Fruit fly (Drosophila melanogaster): ENCODE data around the gene CG9231.

Gene CG9231

dm6 chr3L:19559171-19559570 is 26.6 kb downstream of the CG9231 start:
- TF ChIP-seq Eip93F (GFP tag; optimal IDR thresholded peaks at IDR 0.05), result no peak
- peak; percentile 77 for TF ChIP-seq fkh (GFP tag; optimal IDR thresholded peaks at IDR 0.05)
- TF ChIP-seq dac (GFP tag; optimal IDR thresholded peaks at IDR 0.05), result no peak
- TF ChIP-seq CG1621 (tag; optimal IDR thresholded peaks at IDR 0.05), result no peak
- TF ChIP-seq Sox102F (GFP tag; optimal IDR thresholded peaks at IDR 0.05), result peak; percentile 7
- TF ChIP-seq svp (GFP tag), result peak; percentile 5
- no peak for TF ChIP-seq CG16779 (tag; optimal IDR thresholded peaks at IDR 0.05)
- no peak for TF ChIP-seq CG11294 (GFP tag; IDR thresholded peaks at IDR 0.05)

dm6 chr3L:19558674-19559073 is 27.1 kb downstream of the CG9231 start:
- no peak for TF ChIP-seq CG16779 (tag; optimal IDR thresholded peaks at IDR 0.05)
- TF ChIP-seq Met (GFP tag; optimal IDR thresholded peaks at IDR 0.05), result no peak
- peak; percentile 25 for TF ChIP-seq Eip78C (GFP tag)
- no peak for TF ChIP-seq spab (GFP tag; optimal IDR thresholded peaks at IDR 0.05)
- no peak for TF ChIP-seq CG15336 (GFP tag; IDR thresholded peaks at IDR 0.05)
- TF ChIP-seq Blimp-1 (GFP tag; optimal IDR thresholded peaks at IDR 0.05), result no peak

dm6 chr3L:19557996-19558375 is 27.8 kb downstream of the CG9231 start:
- peak; percentile 85 for TF ChIP-seq dsx (GFP tag; optimal IDR thresholded peaks at IDR 0.05; ENCODE audit: poor library complexity, severe bottlenecking)
- TF ChIP-seq svp (GFP tag), result peak; percentile 34
- TF ChIP-seq Sox15 (GFP tag; optimal IDR thresholded peaks at IDR 0.05), result no peak
- TF ChIP-seq eg (GFP tag; IDR thresholded peaks at IDR 0.05), result no peak
- no peak for TF ChIP-seq CG8119 (GFP tag; IDR thresholded peaks at IDR 0.05)
- TF ChIP-seq CG10631 (GFP tag; optimal IDR thresholded peaks at IDR 0.05), result no peak
- peak; percentile 40 for TF ChIP-seq CG6808 (GFP tag; optimal IDR thresholded peaks at IDR 0.05)
- no peak for TF ChIP-seq esn (GFP tag; optimal IDR thresholded peaks at IDR 0.05)
- TF ChIP-seq Eip78C (GFP tag), result peak; percentile 70

dm6 chr3L:19557197-19557995 is 28.4 kb downstream of the CG9231 start:
- TF ChIP-seq ss (GFP tag; optimal IDR thresholded peaks at IDR 0.05) (peak; percentile 54 to 76), Ets21C (GFP tag; optimal IDR thresholded peaks at IDR 0.05) (no peak), spab (GFP tag; optimal IDR thresholded peaks at IDR 0.05) (peak; percentile 63), CG3919 (GFP tag; optimal IDR thresholded peaks at IDR 0.05) (peak; percentile 63), vri (GFP tag; optimal IDR thresholded peaks at IDR 0.05) (no peak), CG1621 (tag; optimal IDR thresholded peaks at IDR 0.05) (peak; percentile 50), CG11762 (GFP tag; optimal IDR thresholded peaks at IDR 0.05; ENCODE audit: insufficient read depth) (peak; percentile 41), Sox102F (GFP tag; optimal IDR thresholded peaks at IDR 0.05) (no peak), Gug (GFP tag; IDR thresholded peaks at IDR 0.05) (no peak), OdsH (GFP tag; optimal IDR thresholded peaks at IDR 0.05) (peak; percentile 73), salr (GFP tag; optimal IDR thresholded peaks at IDR 0.05) (peak in 1 of 2 experiments; percentile 82), Eip93F (GFP tag; optimal IDR thresholded peaks at IDR 0.05) (no peak), CG34406 (GFP tag; optimal IDR thresholded peaks at IDR 0.05) (peak; percentile 77), fd59A (GFP tag; optimal IDR thresholded peaks at IDR 0.05) (no peak), CG3032 (tag; optimal IDR thresholded peaks at IDR 0.05) (peak; percentile 88), CG6854 (GFP tag; optimal IDR thresholded peaks at IDR 0.05) (no peak), svp (GFP tag) (peak; percentile 74), fkh (GFP tag; optimal IDR thresholded peaks at IDR 0.05) (no peak), Hr38 (GFP tag; optimal IDR thresholded peaks at IDR 0.05) (no peak), Smox (GFP tag; optimal IDR thresholded peaks at IDR 0.05) (peak; percentile 44), Lpt (GFP tag; optimal IDR thresholded peaks at IDR 0.05) (no peak), CG32006 (GFP tag; optimal IDR thresholded peaks at IDR 0.05) (peak; percentile 80), lz (GFP tag; optimal IDR thresholded peaks at IDR 0.05) (peak; percentile 28), CG31627 (GFP tag; optimal IDR thresholded peaks at IDR 0.05) (peak; percentile 3), esn (GFP tag; optimal IDR thresholded peaks at IDR 0.05) (peak; percentile 69), CG11902 (GFP tag; optimal IDR thresholded peaks at IDR 0.05) (peak; percentile 19), eg (GFP tag; IDR thresholded peaks at IDR 0.05) (no peak), cyc (GFP tag; optimal IDR thresholded peaks at IDR 0.05) (peak; percentile 23), fd85E (GFP tag; optimal IDR thresholded peaks at IDR 0.05) (no peak), acj6 (GFP tag; optimal IDR thresholded peaks at IDR 0.05) (peak; percentile 72), CG7368 (GFP tag; optimal IDR thresholded peaks at IDR 0.05) (no peak), topi (GFP tag; optimal IDR thresholded peaks at IDR 0.05) (peak; percentile 25), Met (GFP tag; optimal IDR thresholded peaks at IDR 0.05) (peak; percentile 32)

All from whole organism, prepupa.